Fruit fly (Drosophila melanogaster): ENCODE data around the gene Dph4.
A peak's percentile ranks its signal among the peaks of the same experiment; 100 is the strongest.

Dph4 gene

DNA sequence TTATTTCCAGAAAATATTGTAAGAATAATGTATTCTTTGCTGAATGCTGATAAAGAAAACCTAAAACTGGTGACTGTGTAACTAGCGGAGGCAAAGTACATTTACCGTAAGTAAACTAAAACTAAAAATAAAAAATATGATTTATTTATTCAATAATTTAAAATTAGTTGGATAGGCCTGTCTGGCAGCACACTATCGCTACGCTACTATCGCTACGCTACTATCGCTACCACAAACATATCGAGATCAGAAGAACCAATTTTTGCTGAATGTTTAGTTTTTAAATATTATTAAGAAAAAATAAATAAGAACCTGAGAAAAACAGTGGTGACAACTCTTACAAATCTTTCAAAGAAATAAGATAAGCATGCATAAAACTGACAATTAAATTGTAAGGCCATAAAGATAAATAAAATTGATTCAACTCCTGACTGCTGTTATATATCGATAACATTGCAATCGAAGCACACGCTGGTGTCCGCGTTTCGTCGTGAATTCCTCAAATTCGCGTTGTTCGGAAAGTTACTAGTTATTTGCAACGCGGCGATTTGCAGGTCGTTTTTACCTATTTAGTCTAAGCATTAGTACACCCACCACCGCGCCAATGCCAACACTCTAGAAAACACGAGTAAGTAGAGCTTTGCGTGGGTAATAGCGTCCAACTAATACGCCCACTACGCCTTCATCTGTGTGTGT, 36.4 kb upstream of the Dph4 start, which contains the start of gene Wdr33 (continued):
- no peak for TF ChIP-seq gce (GFP tag; IDR thresholded peaks at IDR 0.05)
- TF ChIP-seq ro (GFP tag; IDR thresholded peaks at IDR 0.05) = no peak
- TF ChIP-seq CG11093 (GFP tag; IDR thresholded peaks at IDR 0.05) = no peak
- TF ChIP-seq CG8924 (tag; optimal IDR thresholded peaks at IDR 0.05) = peak; percentile 36
- no peak for TF ChIP-seq emc (GFP tag; optimal IDR thresholded peaks at IDR 0.05)
- TF ChIP-seq Fer2 (tag; optimal IDR thresholded peaks at IDR 0.05) = peak; percentile 36
- peak; percentile 27 for TF ChIP-seq BtbVII (GFP tag; optimal IDR thresholded peaks at IDR 0.05)
- TF ChIP-seq Meics (GFP tag; optimal IDR thresholded peaks at IDR 0.05) = peak; percentile 34
- TF ChIP-seq Usf (GFP tag; optimal IDR thresholded peaks at IDR 0.05) = peak; percentile 21
- TF ChIP-seq CG2129 (GFP tag; IDR thresholded peaks at IDR 0.05; ENCODE audit: partially characterized antibody) = peak; percentile 89
- TF ChIP-seq CG12391 (tag; optimal IDR thresholded peaks at IDR 0.05) = peak; percentile 60
- TF ChIP-seq MESR4 (GFP tag; optimal IDR thresholded peaks at IDR 0.05) = peak; percentile 85
- TF ChIP-seq CG6791 (GFP tag; IDR thresholded peaks at IDR 0.05; ENCODE audit: partially characterized antibody) = peak; percentile 91
- no peak for TF ChIP-seq CG6813 (GFP tag; optimal IDR thresholded peaks at IDR 0.05)
- no peak for TF ChIP-seq CG11695 (GFP tag; IDR thresholded peaks at IDR 0.05)

DNA sequence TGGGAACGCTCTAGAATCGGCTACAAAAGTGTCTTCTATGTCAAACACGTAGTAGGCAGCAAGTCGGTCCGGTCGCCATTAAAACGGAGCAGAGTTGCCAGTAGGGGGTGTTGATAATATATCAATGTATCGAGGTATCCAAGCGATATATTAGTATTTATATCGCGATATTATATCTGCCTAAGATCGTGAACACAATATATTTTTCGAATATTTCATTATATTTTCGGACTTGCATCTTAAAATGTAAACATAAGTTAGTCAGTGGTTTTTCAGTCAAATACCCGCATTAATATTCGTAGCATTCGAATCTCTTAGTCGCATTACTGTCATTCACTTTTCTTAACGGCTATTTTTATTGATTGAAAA, 35.9 kb upstream of the Dph4 start, which contains the start of gene CG2182:
Gene CG2182 (minus strand): TSS at position 84 of the 369 bp plus-strand sequence.
- TF ChIP-seq C15 (GFP tag; IDR thresholded peaks at IDR 0.05) = no peak
- TF ChIP-seq Opbp (GFP tag; IDR thresholded peaks at IDR 0.05; ENCODE audit: partially characterized antibody) = peak; percentile 92
- no peak for TF ChIP-seq pfk (GFP tag; optimal IDR thresholded peaks at IDR 0.05)
- TF ChIP-seq ranshi (GFP tag; IDR thresholded peaks at IDR 0.05) = no peak
- peak; percentile 52 for TF ChIP-seq Rfx (GFP tag; IDR thresholded peaks at IDR 0.05)
- TF ChIP-seq Myb (GFP tag; optimal IDR thresholded peaks at IDR 0.05) = peak; percentile 28
- TF ChIP-seq Bgb (GFP tag; IDR thresholded peaks at IDR 0.05; ENCODE audit: partially characterized antibody) = peak; percentile 77
- TF ChIP-seq Hey (tag; optimal IDR thresholded peaks at IDR 0.05) = no peak
- TF ChIP-seq CG14710 (tag; optimal IDR thresholded peaks at IDR 0.05) = no peak
- TF ChIP-seq CG6791 (GFP tag; IDR thresholded peaks at IDR 0.05; ENCODE audit: partially characterized antibody) = peak; percentile 86
- no peak for TF ChIP-seq hkb (optimal IDR thresholded peaks at IDR 0.05)
- no peak for TF ChIP-seq hkb (GFP tag; IDR thresholded peaks at IDR 0.05)
- no peak for TF ChIP-seq Optix (GFP tag; IDR thresholded peaks at IDR 0.05)
- TF ChIP-seq hb (GFP tag; IDR thresholded peaks at IDR 0.05; ENCODE audit: partially characterized antibody) = peak; percentile 55
- no peak for TF ChIP-seq CG10959 (GFP tag; IDR thresholded peaks at IDR 0.05)
- no peak for TF ChIP-seq CG8089 (GFP tag; optimal IDR thresholded peaks at IDR 0.05)
- TF ChIP-seq Spps (tag; optimal IDR thresholded peaks at IDR 0.05) = no peak
- no peak for TF ChIP-seq ham (GFP tag; IDR thresholded peaks at IDR 0.05)
- TF ChIP-seq CG2120 (GFP tag; optimal IDR thresholded peaks at IDR 0.05) = peak; percentile 31
- no peak for TF ChIP-seq CG6765 (GFP tag; optimal IDR thresholded peaks at IDR 0.05)
- TF ChIP-seq tap (tag; optimal IDR thresholded peaks at IDR 0.05) = no peak
- peak; percentile 17 for TF ChIP-seq CG33557 (GFP tag; optimal IDR thresholded peaks at IDR 0.05)
- TF ChIP-seq Dad (GFP tag; optimal IDR thresholded peaks at IDR 0.05) = peak; percentile 0
- no peak for TF ChIP-seq Dek (tag; optimal IDR thresholded peaks at IDR 0.05)
- no peak for TF ChIP-seq CG17361 (GFP tag; IDR thresholded peaks at IDR 0.05)
- no peak for TF ChIP-seq nmo (GFP tag; optimal IDR thresholded peaks at IDR 0.05)
- TF ChIP-seq oc (tag; optimal IDR thresholded peaks at IDR 0.05) = no peak
- TF ChIP-seq MBD-R2 (GFP tag; IDR thresholded peaks at IDR 0.05) = 0 out of 2 replicates have a peak, but pooled peaks have one; percentile 10
- TF ChIP-seq prd (optimal IDR thresholded peaks at IDR 0.05) = no peak
- no peak for TF ChIP-seq prd (GFP tag; IDR thresholded peaks at IDR 0.05)
- peak; percentile 62 for TF ChIP-seq inv (GFP tag; IDR thresholded peaks at IDR 0.05; ENCODE audit: partially characterized antibody)
- no peak for TF ChIP-seq yki (optimal IDR thresholded peaks at IDR 0.05)
- TF ChIP-seq aop (GFP tag; IDR thresholded peaks at IDR 0.05) = no peak
- TF ChIP-seq CG2116 (GFP tag; optimal IDR thresholded peaks at IDR 0.05) = no peak
- TF ChIP-seq vnd (GFP tag; IDR thresholded peaks at IDR 0.05; ENCODE audit: partially characterized antibody) = peak; percentile 42
- peak; percentile 23 for TF ChIP-seq slbo (GFP tag; IDR thresholded peaks at IDR 0.05)
